Worm (Caenorhabditis elegans): Measurements from ENCODE around the gene F08G5.3.

The F08G5.3 gene

DNA sequence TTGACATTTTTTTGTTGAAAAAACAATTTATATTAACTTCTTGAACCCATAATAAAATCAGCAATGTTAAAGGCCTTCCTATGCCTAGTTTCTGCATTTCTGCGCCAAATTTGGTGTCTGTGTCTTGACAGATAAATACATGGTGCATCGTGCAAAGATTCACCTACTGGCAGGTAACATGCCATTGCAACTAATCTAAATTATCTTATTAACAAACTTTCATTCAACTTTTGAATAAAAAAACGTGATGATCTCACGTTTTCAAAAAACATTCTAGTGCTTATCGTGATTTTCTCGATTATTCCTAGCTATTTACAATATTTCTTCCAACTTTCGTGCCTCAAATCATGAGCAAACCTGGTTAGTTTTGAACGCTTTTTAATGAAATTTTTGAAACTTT is 39.2 kb upstream of the F08G5.3 start, which contains the start of gene C25G4.7:
TSS of gene C25G4.7 (plus strand) at position 301 of the 400 bp plus-strand sequence.
- TF ChIP-seq npax-4 (tag; optimal IDR thresholded peaks at IDR 0.05): no peak
- TF ChIP-seq fkh-6 (tag; optimal IDR thresholded peaks at IDR 0.05): no peak
- no peak for TF ChIP-seq ceh-34 (tag; optimal IDR thresholded peaks at IDR 0.05)
- no peak for TF ChIP-seq ets-4 (tag; optimal IDR thresholded peaks at IDR 0.05)
- no peak for TF ChIP-seq ahr-1 (tag; optimal IDR thresholded peaks at IDR 0.05)
- TF ChIP-seq sox-2 (GFP tag; IDR thresholded peaks at IDR 0.05): no peak
- TF ChIP-seq unc-86 (tag; optimal IDR thresholded peaks at IDR 0.05): no peak
- no peak for TF ChIP-seq elt-2 (tag; optimal IDR thresholded peaks at IDR 0.05)
- no peak for TF ChIP-seq hlh-30 (tag; optimal IDR thresholded peaks at IDR 0.05; ENCODE audit: insufficient read depth)

DNA sequence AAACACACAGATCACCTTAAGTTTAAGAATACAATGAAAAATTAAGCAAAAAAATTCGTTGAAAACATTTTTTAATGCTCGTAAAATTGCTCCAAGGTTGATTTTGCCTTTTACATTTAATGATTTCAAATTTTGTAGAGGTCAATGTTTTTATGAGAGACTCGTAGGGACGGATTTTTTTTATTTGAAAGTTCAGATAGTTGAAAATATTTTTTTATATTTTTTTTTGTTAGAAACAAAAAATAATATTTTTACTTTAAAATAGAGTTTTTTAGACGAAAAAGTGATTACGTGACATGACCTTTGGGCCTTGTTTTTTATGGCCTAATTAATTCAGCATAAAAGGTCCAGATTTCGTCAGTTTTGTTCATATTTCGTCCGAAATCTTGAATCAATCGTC is 37.4 kb upstream of the F08G5.3 start, which contains the start of gene smz-1:
TSS of gene smz-1 (plus strand) at position 301 of the 400 bp plus-strand sequence.
- TF ChIP-seq unc-42 (tag; optimal IDR thresholded peaks at IDR 0.05) (no peak), che-1 (tag; optimal IDR thresholded peaks at IDR 0.05) (no peak), hlh-13 (GFP tag; optimal IDR thresholded peaks at IDR 0.05) (no peak), hlh-8 (tag; optimal IDR thresholded peaks at IDR 0.05) (no peak), fax-1 (tag; optimal IDR thresholded peaks at IDR 0.05) (no peak), hlh-30 (tag; optimal IDR thresholded peaks at IDR 0.05; ENCODE audit: insufficient read depth) (no peak), ahr-1 (tag; optimal IDR thresholded peaks at IDR 0.05) (no peak), ceh-18 (tag; optimal IDR thresholded peaks at IDR 0.05) (no peak), ceh-22 (tag; optimal IDR thresholded peaks at IDR 0.05) (no peak), eyg-1 (tag; optimal IDR thresholded peaks at IDR 0.05) (no peak), dmd-4 (tag; optimal IDR thresholded peaks at IDR 0.05; ENCODE audit: borderline replicate concordance) (no peak)

ce11 chrIV:12454115-12454514 is 36.7 kb upstream of the F08G5.3 start, which contains the start of gene spe-44:
Gene spe-44 (minus strand): TSS chrIV:12454215.
- no peak for TF ChIP-seq ceh-2 (tag; optimal IDR thresholded peaks at IDR 0.05)
- no peak for TF ChIP-seq ceh-45 (GFP tag; IDR thresholded peaks at IDR 0.05)
- TF ChIP-seq sdc-2 (tag; optimal IDR thresholded peaks at IDR 0.05): no peak

- peak; percentile 27 for TF ChIP-seq nfya-1 (tag; optimal IDR thresholded peaks at IDR 0.05)
- peak; percentile 55 for TF ChIP-seq unc-42 (tag; optimal IDR thresholded peaks at IDR 0.05)
- no peak for TF ChIP-seq fkh-10 (GFP tag; optimal IDR thresholded peaks at IDR 0.05)
Observed at ce11 chrIV:12451225-12451831, 33.9 kb upstream of the F08G5.3 start, which contains the start of gene dpy-26. Gene dpy-26 (minus strand): TSS chrIV:12451335.

DNA sequence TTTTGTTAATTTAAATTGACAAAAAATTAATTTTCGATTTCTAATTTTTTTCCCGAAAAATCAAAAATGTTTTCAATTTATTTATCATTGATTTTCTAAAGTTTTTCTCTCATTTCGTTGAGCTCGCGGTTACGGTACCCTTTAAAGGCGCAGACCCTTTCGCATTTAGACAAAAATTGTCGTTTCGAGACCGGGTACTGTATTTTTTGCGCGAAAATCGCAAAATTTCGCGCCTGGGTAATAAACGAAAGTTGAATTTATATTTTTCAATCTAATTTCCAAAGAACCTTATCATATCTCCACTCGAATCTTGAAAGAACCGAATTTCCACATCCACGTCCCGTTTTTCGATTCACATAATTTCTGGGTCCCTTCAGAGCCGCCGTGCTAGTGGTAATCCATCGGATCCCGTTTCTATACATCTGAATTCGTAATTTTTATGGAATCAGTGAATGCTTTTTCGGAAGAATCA is 28.1 kb upstream of the F08G5.3 start, which contains the start of gene C25G4.3:
TSS of gene C25G4.3 (minus strand) at position 422 of the 472 bp plus-strand sequence.
- TF ChIP-seq hlh-8 (tag; optimal IDR thresholded peaks at IDR 0.05): no peak
- no peak for TF ChIP-seq unc-3 (GFP tag; conservative IDR thresholded peaks at IDR 0.05)
- no peak for TF ChIP-seq unc-3 (tag; optimal IDR thresholded peaks at IDR 0.05)
- TF ChIP-seq ceh-45 (GFP tag; IDR thresholded peaks at IDR 0.05): no peak
- no peak for TF ChIP-seq ceh-2 (tag; optimal IDR thresholded peaks at IDR 0.05)
- TF ChIP-seq sox-2 (GFP tag; IDR thresholded peaks at IDR 0.05): no peak

DNA sequence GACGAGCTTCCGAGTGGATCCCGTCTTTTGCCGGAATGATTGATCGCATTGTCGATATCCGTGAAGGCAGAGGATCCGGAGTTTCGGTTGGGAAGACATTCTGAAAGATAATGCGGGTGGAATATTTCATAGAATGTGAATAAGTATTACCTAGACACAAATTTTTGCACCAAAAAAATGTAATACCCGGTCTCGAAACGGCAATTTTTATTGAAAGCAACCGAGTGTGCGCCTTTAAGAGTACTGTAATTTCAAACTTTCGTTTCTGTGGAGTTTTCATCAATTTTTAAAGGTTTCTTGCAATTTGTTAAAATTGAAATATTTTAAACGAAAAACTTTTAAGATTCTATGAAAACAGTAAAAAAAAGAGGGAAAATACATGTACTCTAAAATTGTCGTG is 26.6 kb upstream of the F08G5.3 start, which contains the start of gene C25G4.2:
TSS of gene C25G4.2 (minus strand) at position 100 of the 400 bp plus-strand sequence.
- TF ChIP-seq sox-2 (GFP tag; IDR thresholded peaks at IDR 0.05) (no peak), npax-4 (tag; optimal IDR thresholded peaks at IDR 0.05) (no peak), rnt-1 (tag; optimal IDR thresholded peaks at IDR 0.05) (no peak), ahr-1 (tag; optimal IDR thresholded peaks at IDR 0.05) (no peak), ets-4 (tag; optimal IDR thresholded peaks at IDR 0.05) (no peak), unc-3 (GFP tag; conservative IDR thresholded peaks at IDR 0.05) (no peak), unc-3 (tag; optimal IDR thresholded peaks at IDR 0.05) (no peak), nhr-11 (tag; optimal IDR thresholded peaks at IDR 0.05) (no peak)

- TF ChIP-seq sox-4 (tag; optimal IDR thresholded peaks at IDR 0.05) (no peak), T23F11.4 (GFP tag; optimal IDR thresholded peaks at IDR 0.05) (no peak), hlh-30 (tag; optimal IDR thresholded peaks at IDR 0.05; ENCODE audit: insufficient read depth) (no peak), ceh-14 (tag; optimal IDR thresholded peaks at IDR 0.05) (no peak), elt-2 (tag; optimal IDR thresholded peaks at IDR 0.05) (no peak), hlh-8 (tag; optimal IDR thresholded peaks at IDR 0.05) (no peak), pat-9 (tag; optimal IDR thresholded peaks at IDR 0.05) (no peak), pha-4 (tag; optimal IDR thresholded peaks at IDR 0.05) (no peak), ahr-1 (tag; optimal IDR thresholded peaks at IDR 0.05) (no peak), ets-4 (tag; optimal IDR thresholded peaks at IDR 0.05) (no peak)
Observed at ce11 chrIV:12441715-12442114, 24.3 kb upstream of the F08G5.3 start, which contains the start of gene C25G4.17. Gene C25G4.17 (plus strand): TSS chrIV:12442015.
